Fruit fly (Drosophila melanogaster) whole organism: ENCODE results near the gene CG33934.

Experiments used
- CG8478 ChIP-seq: fragments of >200 bp; optimal IDR thresholded peaks from 2 replicates; lab custom pipeline; 2018; ENCODE audit warnings: inconsistent platforms
- Dll ChIP-seq: fragments of >200 bp; optimal IDR thresholded peaks from 2 replicates; lab custom pipeline; 2017
- EcR ChIP-seq, 2 experiments: fragments of >200 bp; optimal IDR thresholded peaks; 2 replicates each; lab custom pipeline; 2017; ENCODE audit warnings: missing biosample characterization in 2 of 2, missing genetic modification characterization in 2 of 2, missing genetic modification reagents in 2 of 2
- pan ChIP-seq: fragments of >200 bp; optimal IDR thresholded peaks from 2 replicates; lab custom pipeline; 2017
- psq ChIP-seq: fragments of >200 bp; optimal IDR thresholded peaks from 2 replicates; lab custom pipeline; 2017
- usp ChIP-seq: fragments of >200 bp; optimal IDR thresholded peaks from 2 replicates; lab custom pipeline; 2017; ENCODE audit warnings: missing biosample characterization, missing genetic modification characterization, mixed read lengths

The CG33934 gene

DNA sequence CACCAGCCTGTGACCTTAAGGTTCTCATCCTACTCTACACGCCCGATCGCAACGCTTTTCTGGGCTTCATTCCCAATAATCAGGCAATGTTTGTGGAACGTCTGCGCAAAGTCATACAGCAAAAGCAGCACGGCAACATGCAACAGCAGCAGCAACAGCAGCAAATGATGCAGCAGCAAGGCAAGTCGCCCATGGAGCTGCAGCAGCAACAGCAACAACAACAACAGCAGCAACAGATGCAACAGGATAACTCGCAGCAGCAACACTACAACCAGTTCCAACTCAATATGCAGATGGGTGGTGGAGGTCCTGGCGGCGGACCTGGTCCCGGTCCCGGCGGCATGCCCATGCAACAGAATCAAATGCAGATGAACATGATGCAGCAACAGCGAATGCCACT is 31.6 kb upstream of the CG33934 start:
- TF ChIP-seq usp (no peak), pan (lab: Kevin White, UChicago) (no peak), psq (lab: Kevin White, UChicago) (no peak), CG8478 (lab: Kevin White, UChicago) (no peak), Dll (lab: Kevin White, UChicago) (no peak), EcR (GFP tag; optimal IDR thresholded peaks at IDR 0.05; lab: Kevin White, UChicago) (no peak)

DNA sequence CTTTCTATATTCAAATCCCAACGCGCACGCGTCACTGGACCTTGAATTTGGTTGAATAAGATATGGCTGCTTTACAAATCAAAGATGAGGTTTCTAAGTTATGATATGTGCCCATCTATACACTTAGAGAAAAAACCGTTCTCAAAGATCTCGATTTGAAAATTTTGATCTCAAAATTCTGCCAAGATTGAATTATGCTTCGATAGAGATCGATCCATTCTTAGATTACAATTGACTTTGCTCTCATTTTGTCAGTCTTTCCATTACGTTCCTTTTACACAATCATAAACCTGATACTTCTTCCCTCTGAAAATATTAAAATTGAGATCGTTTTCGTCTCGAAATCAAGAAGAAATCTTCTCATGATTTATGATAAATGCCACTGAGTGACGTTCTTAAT is 29.9 kb upstream of the CG33934 start:
- TF ChIP-seq Dll (lab: Kevin White, UChicago) (no peak), pan (lab: Kevin White, UChicago) (no peak), usp (no peak), EcR (GFP tag; optimal IDR thresholded peaks at IDR 0.05; lab: Kevin White, UChicago) (no peak), CG8478 (lab: Kevin White, UChicago) (no peak), psq (lab: Kevin White, UChicago) (no peak)

DNA sequence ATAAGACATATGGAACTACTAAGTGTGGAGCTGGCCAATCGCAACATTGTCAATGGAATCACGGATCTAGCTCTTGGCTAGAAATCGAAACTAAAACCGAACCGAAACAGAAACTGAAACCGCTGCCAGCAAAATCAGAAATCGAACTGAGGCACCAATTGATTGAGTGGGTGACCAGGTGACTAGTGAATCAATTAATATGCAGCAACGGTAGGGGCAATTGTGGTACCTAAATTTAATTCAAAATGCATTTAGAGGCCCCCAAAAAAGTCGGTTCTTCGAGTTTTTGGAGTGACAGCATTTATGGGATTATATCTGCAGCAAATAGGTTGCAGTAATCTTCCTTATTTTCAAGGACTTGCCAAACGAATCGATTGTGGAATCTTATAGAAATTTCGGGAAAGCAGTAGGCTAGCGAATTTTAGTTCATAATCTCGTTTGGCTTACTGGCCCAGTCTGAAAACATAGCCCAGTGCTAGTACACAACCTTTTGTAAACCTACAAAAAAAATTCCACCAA is 29.1 kb upstream of the CG33934 start, which contains the start of the genes CG17190 and CG4836:
Gene CG17190 (minus strand): TSS at position 101 of the 519 bp plus-strand sequence.
Gene CG4836 (plus strand): TSS at position 469 of the 519 bp plus-strand sequence.
- TF ChIP-seq psq (lab: Kevin White, UChicago) (no peak), pan (lab: Kevin White, UChicago) (no peak), Dll (lab: Kevin White, UChicago) (no peak), CG8478 (lab: Kevin White, UChicago) (no peak), usp (no peak), EcR (GFP tag; optimal IDR thresholded peaks at IDR 0.05; lab: Kevin White, UChicago) (no peak)

DNA sequence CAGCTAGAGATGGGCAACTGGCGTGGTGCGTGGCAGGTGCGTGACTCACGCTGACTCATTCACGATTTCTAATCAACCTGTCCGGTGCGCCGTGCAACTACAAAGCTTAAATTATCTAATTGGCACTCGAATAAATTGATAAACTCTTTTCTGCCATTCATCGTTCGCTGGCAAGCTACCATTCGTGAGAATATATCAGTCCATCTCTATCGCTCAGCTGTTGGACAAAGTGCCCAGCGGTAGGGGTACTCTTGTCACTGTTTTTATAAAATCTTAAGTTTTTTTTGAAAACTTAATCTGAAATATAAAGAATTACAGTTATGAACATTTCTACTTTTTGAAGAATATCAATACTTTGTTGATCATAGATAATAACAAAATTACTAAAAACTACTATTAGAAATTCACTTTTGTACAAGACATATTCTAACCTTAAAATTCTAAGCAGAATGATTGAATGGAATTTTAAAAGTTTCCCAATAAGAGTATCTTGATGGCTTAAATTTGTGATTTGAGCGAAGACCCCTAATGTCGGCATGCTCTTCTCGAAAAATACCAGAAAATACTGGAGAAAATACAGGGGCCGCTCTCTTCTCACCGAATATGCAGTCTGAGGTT is 21.3 kb upstream of the CG33934 start, which contains the start of the genes PIG-L and psidin:
Gene PIG-L (minus strand): TSS at position 187 of the 618 bp plus-strand sequence.
Gene psidin (plus strand): TSS at position 553 of the 618 bp plus-strand sequence.
- no peak for TF ChIP-seq EcR (GFP tag; optimal IDR thresholded peaks at IDR 0.05; lab: Kevin White, UChicago)
- TF ChIP-seq CG8478 (lab: Kevin White, UChicago) = no peak
- no peak for TF ChIP-seq psq (lab: Kevin White, UChicago)
- TF ChIP-seq usp = no peak
- TF ChIP-seq pan (lab: Kevin White, UChicago) = no peak
- TF ChIP-seq Dll (lab: Kevin White, UChicago) = no peak

- TF ChIP-seq psq (lab: Kevin White, UChicago) (no peak), pan (lab: Kevin White, UChicago) (no peak), CG8478 (lab: Kevin White, UChicago) (no peak), Dll (lab: Kevin White, UChicago) (no peak), EcR (GFP tag; optimal IDR thresholded peaks at IDR 0.05; lab: Kevin White, UChicago) (no peak), usp (no peak)
Observed at dm6 chr3R:20027841-20028240, 14.7 kb upstream of the CG33934 start, which contains the start of the genes CG4424 and CG4854. Gene CG4424, minus strand, starts transcription at chr3R:20028040. Gene CG4854, plus strand, starts transcription at chr3R:20028058.

dm6 chr3R:20031043-20031763 is 11.4 kb upstream of the CG33934 start, which contains the start of gene trem:
Gene trem, minus strand, starts transcription at chr3R:20031309.
- TF ChIP-seq usp = no peak
- peak; percentile 6 for TF ChIP-seq pan (lab: Kevin White, UChicago)

DNA sequence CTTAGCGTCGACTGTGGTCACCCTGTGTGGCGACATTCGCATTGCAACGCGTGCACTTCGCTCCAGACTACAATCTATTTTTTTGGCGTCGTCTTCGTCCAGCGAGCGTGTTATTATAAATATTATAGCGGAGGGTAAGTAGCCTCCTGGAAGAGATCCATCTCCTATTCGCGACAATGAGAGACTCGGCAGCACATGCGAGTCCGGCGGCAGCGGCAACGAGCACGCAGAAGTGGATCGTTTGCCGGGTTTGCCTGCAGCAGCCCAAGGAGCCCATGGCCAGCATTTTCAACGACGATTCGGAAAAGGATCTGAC is 10.8 kb upstream of the CG33934 start, which contains the start of gene idc:
Gene idc (plus strand): TSS at position 60 of the 316 bp plus-strand sequence.
- TF ChIP-seq pan (lab: Kevin White, UChicago) (no peak), EcR (GFP tag; optimal IDR thresholded peaks at IDR 0.05; lab: Kevin White, UChicago) (no peak), psq (lab: Kevin White, UChicago) (no peak), CG8478 (lab: Kevin White, UChicago) (no peak), usp (no peak), Dll (lab: Kevin White, UChicago) (no peak)

DNA sequence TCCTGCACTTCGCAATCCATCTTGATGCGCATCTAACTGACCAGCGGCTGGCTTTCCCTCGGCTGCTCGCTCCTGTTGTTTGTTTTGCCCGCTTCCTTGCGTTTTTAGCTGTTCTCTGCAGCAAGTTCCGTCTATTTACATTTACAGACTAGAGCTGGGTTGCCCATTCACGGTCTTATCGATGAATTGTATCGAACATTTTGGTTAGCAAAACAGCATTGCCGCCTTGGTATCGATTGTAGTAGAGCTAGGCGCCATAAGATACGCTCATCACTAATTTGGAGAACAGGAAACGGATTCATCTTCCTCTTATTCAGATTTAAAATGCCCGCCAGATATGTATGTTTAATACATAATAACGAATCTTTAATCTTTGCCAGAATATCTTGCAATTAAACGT is 6.7 kb upstream of the CG33934 start, which contains the start of gene Regnase-1:
Gene Regnase-1 (minus strand): TSS at position 170 of the 400 bp plus-strand sequence.
- TF ChIP-seq usp = no peak
- no peak for TF ChIP-seq CG8478 (lab: Kevin White, UChicago)
- no peak for TF ChIP-seq psq (lab: Kevin White, UChicago)
- no peak for TF ChIP-seq EcR (GFP tag; optimal IDR thresholded peaks at IDR 0.05; lab: Kevin White, UChicago)
- TF ChIP-seq Dll (lab: Kevin White, UChicago) = no peak
- no peak for TF ChIP-seq pan (lab: Kevin White, UChicago)

dm6 chr3R:20055809-20056208 is 13.3 kb downstream of the CG33934 start, which contains the start of gene CG17193:
Gene CG17193, minus strand, starts transcription at chr3R:20056097.
- no peak for TF ChIP-seq pan (lab: Kevin White, UChicago)
- no peak for TF ChIP-seq Dll (lab: Kevin White, UChicago)
- no peak for TF ChIP-seq EcR (GFP tag; optimal IDR thresholded peaks at IDR 0.05; lab: Kevin White, UChicago)
- TF ChIP-seq usp = no peak
- TF ChIP-seq CG8478 (lab: Kevin White, UChicago) = no peak
- no peak for TF ChIP-seq psq (lab: Kevin White, UChicago)

dm6 chr3R:20057501-20057900 is 14.9 kb downstream of the CG33934 start, which contains the start of gene mdlc:
Gene mdlc, plus strand, starts transcription at chr3R:20057748.
- TF ChIP-seq EcR (GFP tag; optimal IDR thresholded peaks at IDR 0.05; lab: Kevin White, UChicago) = no peak
- TF ChIP-seq usp = no peak
- no peak for TF ChIP-seq CG8478 (lab: Kevin White, UChicago)
- TF ChIP-seq pan (lab: Kevin White, UChicago) = no peak
- TF ChIP-seq psq (lab: Kevin White, UChicago) = no peak
- TF ChIP-seq Dll (lab: Kevin White, UChicago) = no peak

- TF ChIP-seq CG8478 (lab: Kevin White, UChicago) (no peak), psq (lab: Kevin White, UChicago) (no peak), EcR (GFP tag; optimal IDR thresholded peaks at IDR 0.05; lab: Kevin White, UChicago) (no peak), usp (no peak), Dll (lab: Kevin White, UChicago) (no peak), pan (lab: Kevin White, UChicago) (no peak)
Observed at dm6 chr3R:20058960-20059359, 16.4 kb downstream of the CG33934 start.
